Worm (Caenorhabditis elegans): ENCODE results near the gene mltn-10.

The mltn-10 gene

DNA sequence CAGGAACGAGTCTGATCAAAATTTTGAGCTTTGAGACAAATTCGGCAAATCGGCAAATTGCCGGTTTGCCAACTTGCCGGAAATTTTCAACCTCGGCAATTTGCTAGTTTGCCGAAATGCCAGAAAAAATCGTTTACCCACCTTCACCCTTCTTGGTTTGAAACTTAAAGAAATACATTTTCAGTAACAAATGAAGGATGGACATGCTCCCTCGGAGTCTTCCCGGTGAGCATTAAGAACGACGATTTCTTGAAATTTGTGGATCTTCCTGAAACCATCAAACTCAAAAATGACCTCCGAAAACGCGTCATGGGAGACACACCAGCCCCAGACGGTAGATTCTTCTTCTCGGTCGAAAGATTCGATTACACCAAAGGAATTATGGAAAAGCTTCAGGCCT is 20.1 kb upstream of the mltn-10 start:
- no peak for TF ChIP-seq ceh-82 (tag; optimal IDR thresholded peaks at IDR 0.05)
- peak; percentile 58 for TF ChIP-seq ama-1 (optimal IDR thresholded peaks at IDR 0.05)
- peak; percentile 18 for TF ChIP-seq elt-2 (tag; optimal IDR thresholded peaks at IDR 0.05)

DNA sequence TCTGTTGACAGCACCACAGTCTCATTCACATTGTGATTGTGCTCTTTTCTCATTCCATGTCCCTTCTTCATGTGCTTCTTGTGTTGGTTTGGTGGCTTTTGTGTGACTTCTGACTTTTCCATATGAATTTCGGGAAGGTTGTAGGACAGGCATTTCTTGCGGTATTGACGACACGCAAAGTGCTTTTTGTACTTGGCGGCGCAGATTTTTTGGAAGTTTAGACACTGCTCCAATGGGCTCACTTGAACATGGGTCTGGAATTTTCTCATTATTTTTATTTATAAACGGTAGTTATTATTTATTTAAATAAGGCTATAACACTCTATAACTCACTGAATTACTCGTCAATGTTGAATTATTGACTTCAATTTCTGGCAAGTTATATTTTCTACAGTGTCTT is 18.6 kb upstream of the mltn-10 start:
- TF ChIP-seq egl-27 (tag; optimal IDR thresholded peaks at IDR 0.05) (no peak), nhr-43 (tag; optimal IDR thresholded peaks at IDR 0.05; ENCODE audit: poor library complexity, severe bottlenecking) (no peak), hmg-11 (tag; optimal IDR thresholded peaks at IDR 0.05) (no peak)

DNA sequence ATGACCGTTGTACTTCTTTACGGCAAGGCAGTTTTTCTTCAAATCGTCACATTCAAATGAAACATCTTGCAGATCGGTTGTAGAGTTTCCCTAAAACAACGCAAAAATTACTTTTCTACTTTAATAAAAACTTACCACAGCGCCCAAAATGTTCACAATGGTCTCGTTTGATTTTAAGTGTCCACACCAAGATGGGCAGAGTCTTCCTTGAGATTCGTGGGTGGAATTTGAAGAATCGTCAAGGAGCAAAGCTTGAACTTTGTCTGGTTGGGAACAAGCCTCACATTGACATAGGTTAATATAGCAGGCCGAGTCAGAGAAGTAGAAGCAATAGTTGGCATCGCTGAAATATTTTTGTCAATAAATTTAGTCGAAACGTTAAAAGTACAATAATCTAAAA is 17.8 kb upstream of the mltn-10 start:
- peak; percentile 4 for TF ChIP-seq lsy-12 (tag; optimal IDR thresholded peaks at IDR 0.05)
- TF ChIP-seq ama-1 (optimal IDR thresholded peaks at IDR 0.05): peak; percentile 84
- TF ChIP-seq ztf-4 (tag; optimal IDR thresholded peaks at IDR 0.05): peak; percentile 52
- TF ChIP-seq daf-12 (tag; optimal IDR thresholded peaks at IDR 0.05): no peak

DNA sequence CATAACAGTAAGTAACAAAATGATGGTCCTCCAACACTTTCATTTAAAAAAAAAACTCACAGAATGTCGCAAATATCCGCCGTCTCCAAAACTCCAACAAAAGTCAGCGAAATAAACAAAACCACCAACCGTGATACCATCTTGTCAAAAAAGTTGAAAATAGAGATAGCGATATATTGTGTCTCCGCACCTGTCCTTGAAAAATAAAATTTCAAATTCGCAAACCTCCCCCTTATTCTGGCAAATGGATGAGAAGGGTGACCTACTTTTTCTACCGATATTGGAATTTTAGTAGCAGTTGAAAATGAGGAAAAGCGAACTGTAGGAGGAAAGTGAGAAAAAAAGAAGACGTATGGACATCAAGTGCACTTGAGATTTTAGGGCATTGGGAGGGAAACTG is 17.4 kb upstream of the mltn-10 start, which contains the start of gene F19H8.2:
Gene F19H8.2, minus strand, starts transcription at position 391 of the 400 bp plus-strand sequence.
- TF ChIP-seq nhr-12 (tag; optimal IDR thresholded peaks at IDR 0.05) (no peak), snpc-4 (tag; optimal IDR thresholded peaks at IDR 0.05) (no peak), nhr-67 (tag; optimal IDR thresholded peaks at IDR 0.05) (no peak), aly-2 (tag; optimal IDR thresholded peaks at IDR 0.05) (no peak), nhr-11 (tag; optimal IDR thresholded peaks at IDR 0.05) (no peak), fkh-10 (GFP tag; optimal IDR thresholded peaks at IDR 0.05) (no peak), nhr-23 (tag; optimal IDR thresholded peaks at IDR 0.05) (peak; percentile 18), nhr-43 (tag; optimal IDR thresholded peaks at IDR 0.05; ENCODE audit: poor library complexity, severe bottlenecking) (no peak), nhr-25 (tag; optimal IDR thresholded peaks at IDR 0.05) (no peak), ZK546.5 (tag; optimal IDR thresholded peaks at IDR 0.05) (no peak), nhr-237 (tag; optimal IDR thresholded peaks at IDR 0.05) (no peak), unc-39 (tag; optimal IDR thresholded peaks at IDR 0.05) (no peak), ama-1 (optimal IDR thresholded peaks at IDR 0.05) (peak; percentile 71), elt-1 (tag; optimal IDR thresholded peaks at IDR 0.05) (peak; percentile 50), fos-1 (tag; optimal IDR thresholded peaks at IDR 0.05) (no peak)

DNA sequence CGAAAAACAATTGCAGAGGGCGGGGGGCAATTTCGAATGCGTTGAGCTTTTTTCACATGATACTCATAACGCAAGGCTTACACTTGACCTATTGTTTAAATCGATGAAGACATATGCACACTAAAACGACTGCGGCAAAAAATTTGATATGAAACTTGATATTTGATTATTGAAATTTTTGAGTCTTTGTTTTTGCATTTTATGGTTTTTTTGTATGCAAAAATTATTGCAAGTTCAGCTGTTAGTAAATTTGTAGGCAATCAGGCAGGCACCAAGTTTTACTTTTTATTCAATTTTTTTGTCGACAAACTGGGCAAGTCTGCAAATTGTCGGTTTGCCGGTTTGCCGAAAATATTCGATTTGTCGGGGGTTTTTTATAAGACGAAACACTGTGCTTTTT is 16.7 kb upstream of the mltn-10 start, which contains the start of gene arl-3:
Gene arl-3, plus strand, starts transcription at position 301 of the 400 bp plus-strand sequence.
- TF ChIP-seq skn-1 (tag; optimal IDR thresholded peaks at IDR 0.05): peak; percentile 7
- no peak for TF ChIP-seq lin-15B (tag; optimal IDR thresholded peaks at IDR 0.05)
- TF ChIP-seq R02D3.7 (tag; optimal IDR thresholded peaks at IDR 0.05): no peak
- no peak for TF ChIP-seq mdl-1 (tag; optimal IDR thresholded peaks at IDR 0.05)

DNA sequence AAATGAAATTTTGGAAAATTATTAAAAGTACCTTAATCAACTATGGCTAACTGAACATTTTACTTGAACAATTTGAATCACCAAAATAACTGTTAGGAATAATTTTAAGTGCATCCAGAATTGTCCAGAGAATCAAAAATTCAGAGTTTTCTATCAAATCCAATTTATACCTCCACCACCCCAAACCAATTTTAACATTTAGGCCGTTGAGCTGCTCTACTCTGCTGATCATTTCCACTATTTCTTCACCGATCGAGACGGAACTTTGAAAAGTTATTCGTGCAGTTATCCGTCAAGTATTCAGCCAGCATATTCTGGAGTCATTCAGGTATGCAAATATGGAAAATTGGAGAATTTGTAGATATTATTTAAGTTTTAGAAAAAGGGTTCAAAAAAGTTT is 14.3 kb upstream of the mltn-10 start:
- peak; percentile 92 for TF ChIP-seq ama-1 (optimal IDR thresholded peaks at IDR 0.05)
- TF ChIP-seq nhr-76 (tag; optimal IDR thresholded peaks at IDR 0.05): no peak
- TF ChIP-seq ztf-4 (tag; optimal IDR thresholded peaks at IDR 0.05): peak; percentile 71

DNA sequence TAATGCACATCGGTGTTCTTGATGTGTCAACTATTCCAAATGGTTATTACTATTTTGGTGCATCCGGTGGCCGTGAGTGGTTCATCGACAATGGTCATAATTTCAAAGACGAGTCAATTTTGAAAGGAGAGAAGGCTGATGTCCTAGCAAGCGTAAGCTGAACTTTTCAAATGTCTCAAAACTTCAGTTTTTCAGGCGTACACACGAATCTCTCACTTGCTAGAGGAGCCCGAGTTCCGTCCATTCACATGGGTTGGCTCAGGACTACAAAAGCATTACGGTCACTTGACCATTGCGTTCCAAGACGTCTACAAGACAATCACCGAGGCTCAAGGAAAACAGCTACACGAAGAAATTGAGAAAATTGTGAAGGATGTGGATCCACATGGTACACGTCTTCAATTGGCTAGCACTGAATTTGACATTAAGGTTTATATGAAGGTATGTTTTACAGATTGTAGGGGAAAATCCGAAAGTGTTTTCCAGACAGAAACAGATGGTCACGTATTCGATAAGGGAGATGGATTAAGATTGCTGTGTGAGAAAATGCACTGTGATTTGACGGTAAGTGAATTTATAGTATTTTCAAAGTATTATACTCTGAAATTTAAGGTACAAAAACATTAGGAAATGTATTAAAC is 13.4 kb upstream of the mltn-10 start:
- TF ChIP-seq ama-1 (optimal IDR thresholded peaks at IDR 0.05): peak; percentile 81
- TF ChIP-seq pqm-1 (tag; optimal IDR thresholded peaks at IDR 0.05): no peak

DNA sequence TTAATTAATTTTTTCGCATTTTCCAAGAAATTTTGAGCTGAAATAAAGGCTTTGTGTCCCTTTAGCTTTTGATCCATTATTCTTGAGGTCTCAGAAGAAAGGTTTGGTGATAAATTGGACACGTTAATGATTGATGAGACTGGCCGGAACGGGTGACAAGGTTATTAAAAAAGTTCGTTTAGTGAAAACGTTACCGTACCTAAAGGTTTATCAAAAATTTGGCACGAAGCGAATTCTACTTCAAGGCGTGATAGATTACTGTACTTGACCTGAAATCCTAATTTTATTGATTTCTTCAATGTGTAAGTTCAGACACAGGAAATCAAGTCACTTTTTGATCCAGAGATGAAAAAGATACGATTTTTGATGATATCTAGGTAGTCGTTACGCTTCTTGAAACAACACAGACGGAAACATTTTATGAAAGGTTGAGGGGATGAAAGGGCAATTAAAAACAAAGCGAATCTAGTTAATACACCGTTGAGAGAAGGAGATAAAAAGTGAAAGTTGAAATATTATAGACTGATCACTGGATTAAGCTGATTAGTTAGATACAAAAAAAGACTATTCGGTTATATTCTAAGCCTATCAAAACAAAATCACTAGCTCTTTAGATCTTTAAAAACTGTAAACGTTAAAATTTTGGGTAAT is 12.2 kb upstream of the mltn-10 start:
- no peak for TF ChIP-seq nhr-237 (tag; optimal IDR thresholded peaks at IDR 0.05)
- no peak for TF ChIP-seq nfya-1 (tag; optimal IDR thresholded peaks at IDR 0.05; ENCODE audit: insufficient read depth)
- no peak for TF ChIP-seq nhr-67 (tag; optimal IDR thresholded peaks at IDR 0.05)
- peak; percentile 39 for TF ChIP-seq elt-1 (tag; optimal IDR thresholded peaks at IDR 0.05)
- no peak for TF ChIP-seq pqm-1 (tag; optimal IDR thresholded peaks at IDR 0.05)
- peak; percentile 24 for TF ChIP-seq ztf-4 (tag; optimal IDR thresholded peaks at IDR 0.05)
- no peak for TF ChIP-seq ceh-28 (tag; optimal IDR thresholded peaks at IDR 0.05)
- TF ChIP-seq nhr-25 (tag; optimal IDR thresholded peaks at IDR 0.05): no peak
- no peak for TF ChIP-seq fos-1 (tag; optimal IDR thresholded peaks at IDR 0.05)
- TF ChIP-seq jun-1 (tag; optimal IDR thresholded peaks at IDR 0.05): no peak
- no peak for TF ChIP-seq hmg-11 (tag; optimal IDR thresholded peaks at IDR 0.05)
- TF ChIP-seq unc-39 (tag; optimal IDR thresholded peaks at IDR 0.05): no peak
- TF ChIP-seq mdl-1 (tag; optimal IDR thresholded peaks at IDR 0.05): no peak
- TF ChIP-seq lsy-12 (tag; optimal IDR thresholded peaks at IDR 0.05): no peak
- TF ChIP-seq egl-5 (tag; optimal IDR thresholded peaks at IDR 0.05): no peak
- peak; percentile 65 for TF ChIP-seq ama-1 (optimal IDR thresholded peaks at IDR 0.05)
- no peak for TF ChIP-seq skn-1 (tag; optimal IDR thresholded peaks at IDR 0.05)
- no peak for TF ChIP-seq nhr-76 (tag; optimal IDR thresholded peaks at IDR 0.05)
- TF ChIP-seq nhr-12 (tag; optimal IDR thresholded peaks at IDR 0.05): no peak
- TF ChIP-seq ztf-11 (tag; optimal IDR thresholded peaks at IDR 0.05): no peak
- TF ChIP-seq fkh-2 (tag; optimal IDR thresholded peaks at IDR 0.05): no peak
- no peak for TF ChIP-seq nhr-28 (tag; optimal IDR thresholded peaks at IDR 0.05)
- no peak for TF ChIP-seq snpc-4 (tag; optimal IDR thresholded peaks at IDR 0.05)
- TF ChIP-seq nhr-77 (tag; optimal IDR thresholded peaks at IDR 0.05): no peak

Measured in whole organism, L3 larva.